Worm (Caenorhabditis elegans) whole organism, L4 larva: ENCODE measurements around the gene F11D5.7.

ENCODE experiments used
- D1046.2 ChIP-seq: fragments of 200-800 bp; sonication (Bioruptor generic); IDR thresholded peaks from 2 replicates; pipeline ENCODE4 v1.3.6; 2022; ENCODE audit warnings: missing genetic modification characterization, missing compliant biosample characterization
- F10B5.3 ChIP-seq: sonication (generic microtip); optimal IDR thresholded peaks from 2 replicates; lab custom pipeline; 2016; ENCODE audit warnings: mild to moderate bottlenecking, missing genetic modification characterization, missing compliant biosample characterization
- T26A8.4 ChIP-seq: fragments of 200-800 bp; sonication (Bioruptor generic); IDR thresholded peaks from 2 replicates; pipeline ENCODE4 v1.3.6; 2022; ENCODE audit warnings: missing genetic modification characterization, missing compliant biosample characterization
- dpl-1 ChIP-seq: fragments of 150-350 bp; optimal IDR thresholded peaks from 2 replicates; lab custom pipeline; 2014; ENCODE audit warnings: missing biosample characterization, missing genetic modification reagents, missing genetic modification characterization
- egl-27 ChIP-seq: sonication (generic microtip); optimal IDR thresholded peaks from 3 replicates; lab custom pipeline; 2017; ENCODE audit warnings: missing biosample characterization, missing genetic modification reagents, missing genetic modification characterization
- gei-8 ChIP-seq: fragments of 200-800 bp; sonication (Bioruptor generic); optimal IDR thresholded peaks from 2 replicates; lab custom pipeline; 2018; ENCODE audit warnings: mild to moderate bottlenecking, missing genetic modification characterization, missing compliant biosample characterization
- nhr-11 ChIP-seq: fragments of 150-350 bp; optimal IDR thresholded peaks from 2 replicates; lab custom pipeline; 2014; ENCODE audit warnings: missing biosample characterization, missing genetic modification characterization
- pqm-1 ChIP-seq: sonication (generic microtip); optimal IDR thresholded peaks from 2 replicates; lab custom pipeline; 2017; ENCODE audit warnings: missing biosample characterization, missing genetic modification characterization
- rbr-2 ChIP-seq: sonication (generic microtip); optimal IDR thresholded peaks from 2 replicates; lab custom pipeline; 2016; ENCODE audit warnings: missing genotype, missing genetic modification characterization, missing compliant biosample characterization
- unc-62 ChIP-seq, 3 experiments: fragments of 150-350 bp in 1 of 3; sonication (generic microtip); optimal IDR thresholded peaks in 2 of 3; peaks in 1 of 3; 1 replicate in 1 of 3; 2 replicates in 2 of 3; lab custom pipeline; 2014 to 2017; ENCODE audit warnings: missing biosample characterization in 3 of 3, missing genetic modification characterization in 3 of 3, missing genetic modification reagents in 3 of 3, missing genotype in 1 of 3

DNA sequence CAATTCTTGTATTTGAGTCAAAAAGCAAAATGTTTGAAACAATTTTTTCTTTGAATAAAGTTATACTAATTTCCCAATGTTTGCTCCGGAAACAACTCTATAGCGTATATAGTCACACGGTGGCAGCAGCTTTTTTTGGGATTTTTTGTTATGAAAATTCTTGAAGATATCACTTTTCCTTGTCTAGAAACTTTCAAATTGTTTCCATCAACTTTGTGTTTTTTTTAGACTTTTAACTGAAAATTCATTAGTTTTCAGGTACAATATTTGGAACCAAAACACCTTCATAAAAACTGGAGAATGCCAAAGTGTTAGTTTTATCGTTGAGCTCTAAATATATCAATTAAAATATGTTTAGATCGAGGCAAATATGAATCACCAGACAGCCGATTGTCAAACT, 31.6 kb upstream of the F11D5.7 start, which contains the start of gene K09C4.7:
- TF ChIP-seq F10B5.3 (tag; lab: Kevin White, UChicago), result no peak
- TF ChIP-seq pqm-1 (tag; lab: Kevin White, UChicago), result no peak
- no peak for TF ChIP-seq dpl-1 (GFP tag; lab: Kevin White, UChicago)
- TF ChIP-seq gei-8, result no peak
- no peak for TF ChIP-seq nhr-11
- no peak for TF ChIP-seq egl-27 (tag; lab: Kevin White, UChicago)
- TF ChIP-seq T26A8.4, result no peak
- no peak for TF ChIP-seq rbr-2 (tag; lab: Kevin White, UChicago)
- TF ChIP-seq D1046.2 (GFP tag; lab: Robert Waterston, UW), result no peak
- TF ChIP-seq unc-62 (GFP tag; optimal IDR thresholded peaks at IDR 0.05 in 1 of 2; lab: Kevin White, UChicago), result no peak
- TF ChIP-seq unc-62 (tag; optimal IDR thresholded peaks at IDR 0.05; lab: Kevin White, UChicago), result no peak
